Worm (Caenorhabditis elegans) whole organism, L3 larva: ENCODE measurements around the gene emb-1.

Source experiments
- ama-1 ChIP-seq: fragments of 150-350 bp; optimal IDR thresholded peaks from 2 replicates; lab custom pipeline; 2018
- hmg-11 ChIP-seq: sonication (generic microtip); optimal IDR thresholded peaks from 2 replicates; lab custom pipeline; 2016; ENCODE audit warnings: missing genetic modification characterization, missing compliant biosample characterization

DNA sequence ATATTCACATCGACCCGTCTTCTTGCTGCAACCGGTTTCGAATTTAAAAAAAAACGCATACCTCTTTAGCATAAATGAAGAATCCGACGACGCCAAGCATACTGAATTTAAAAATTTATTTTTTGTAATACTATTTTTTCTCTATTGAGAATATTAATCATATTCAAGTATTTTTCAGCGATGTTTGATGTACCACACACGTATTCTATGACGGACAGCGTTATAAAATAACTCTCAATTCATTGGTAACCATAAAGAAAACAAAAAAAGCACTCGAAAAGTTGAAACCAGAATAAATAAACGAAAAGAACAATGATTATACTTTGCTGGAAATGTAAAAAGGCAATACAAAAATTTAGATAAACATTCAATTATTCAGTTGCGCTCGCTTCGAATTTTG is 13.7 kb upstream of the emb-1 start, which contains the start of gene T10F2.5:
- TF ChIP-seq ama-1 (lab: Kevin White, UChicago) (no peak), hmg-11 (no peak)
